Fruit fly (Drosophila melanogaster) Kc167 (cell line): ENCODE measurements around the gene CG15865.

Experiments used
- Sin3A ChIP-seq: fragments of >200 bp; optimal IDR thresholded peaks from 2 replicates; lab custom pipeline; 2018; ENCODE audit warnings: missing external identifiers
- h ChIP-seq: fragments of >200 bp; optimal IDR thresholded peaks from 3 replicates; lab custom pipeline; 2018; ENCODE audit warnings: missing external identifiers
- insv ChIP-seq: fragments of >200 bp; optimal IDR thresholded peaks from 3 replicates; lab custom pipeline; 2018; ENCODE audit warnings: missing external identifiers
- psq ChIP-seq: fragments of >200 bp; optimal IDR thresholded peaks from 2 replicates; lab custom pipeline; 2017; ENCODE audit warnings: missing external identifiers
- ttk ChIP-seq: sonication (Bioruptor generic); optimal IDR thresholded peaks from 2 replicates; lab custom pipeline; 2017; ENCODE audit warnings: missing external identifiers

- no peak for TF ChIP-seq h (lab: Kevin White, UChicago)
- TF ChIP-seq psq (lab: Kevin White, UChicago) = no peak
- no peak for TF ChIP-seq insv (lab: Kevin White, UChicago)
- no peak for TF ChIP-seq ttk
- TF ChIP-seq Sin3A = no peak
These were observed 19.6 kb downstream of the CG15865 start for dm6 chrX:16644535-16645131.
